Worm (Caenorhabditis elegans) whole organism, L3 larva: ENCODE data around the gene srh-248.

Experiments used
- elt-1 ChIP-seq: fragments of 150-350 bp; optimal IDR thresholded peaks from 2 replicates; lab custom pipeline; 2014; ENCODE audit warnings: missing biosample characterization, missing genetic modification characterization
- elt-3 ChIP-seq, 3 experiments: fragments of 150-350 bp in 1 of 3; sonication (generic microtip) in 2 of 3; optimal IDR thresholded peaks; 2 replicates in 2 of 3; 4 replicates in 1 of 3; lab custom pipeline; 2014 to 2017; ENCODE audit warnings: missing biosample characterization in 3 of 3, missing genetic modification characterization in 3 of 3
- nhr-11 ChIP-seq: fragments of 150-350 bp; optimal IDR thresholded peaks from 2 replicates; lab custom pipeline; 2014; ENCODE audit warnings: missing biosample characterization, missing genetic modification characterization
- pha-4 ChIP-seq: fragments of 150-350 bp; optimal IDR thresholded peaks from 2 replicates; lab custom pipeline; 2014; ENCODE audit warnings: missing biosample characterization, missing genetic modification reagents, missing genetic modification characterization
- unc-62 ChIP-seq: fragments of 150-350 bp; sonication (generic microtip); optimal IDR thresholded peaks from 4 replicates; lab custom pipeline; 2014; ENCODE audit warnings: missing biosample characterization, missing genetic modification reagents, missing genetic modification characterization
- ztf-11 ChIP-seq: fragments of 150-350 bp; optimal IDR thresholded peaks from 2 replicates; lab custom pipeline; 2014; ENCODE audit warnings: missing biosample characterization, missing genetic modification characterization

DNA sequence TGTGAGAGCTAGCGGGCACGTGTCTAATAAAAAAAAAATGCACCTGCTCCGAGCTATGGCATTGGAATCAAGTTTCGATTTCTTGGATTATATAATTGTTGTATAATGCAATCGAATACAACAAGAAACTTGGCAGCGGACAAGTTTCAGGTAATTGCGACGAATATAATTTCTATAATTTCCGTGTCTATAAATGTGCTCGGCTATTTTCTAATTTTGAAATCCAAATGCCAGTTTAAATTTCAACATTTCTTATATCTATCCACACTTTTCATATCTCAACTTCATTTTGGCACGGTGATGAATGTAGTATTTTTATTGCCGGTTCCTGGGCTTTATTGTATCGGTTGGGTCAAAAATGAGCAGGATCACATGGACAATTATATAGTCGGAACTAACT is 25.5 kb downstream of the srh-248 start, which contains the start of gene C31B8.16:
- TF ChIP-seq pha-4: no peak
- TF ChIP-seq elt-3 (tag; optimal IDR thresholded peaks at IDR 0.05; lab: Kevin White, UChicago): no peak
- TF ChIP-seq nhr-11 (tag; lab: Kevin White, UChicago): no peak
- no peak for TF ChIP-seq unc-62 (GFP tag; lab: Kevin White, UChicago)
- no peak for TF ChIP-seq elt-1 (tag; lab: Kevin White, UChicago)
- TF ChIP-seq ztf-11 (tag; lab: Kevin White, UChicago): no peak
